Fruit fly (Drosophila melanogaster) whole organism, prepupa: ENCODE results near the gene CG8833.

Experiments
- CG8632 ChIP-seq: fragments of 200-800 bp; sonication (Bioruptor generic); optimal IDR thresholded peaks from 3 replicates; lab custom pipeline; 2016; ENCODE audit warnings: missing biosample characterization, missing genetic modification characterization
- OdsH ChIP-seq: fragments of 200-800 bp; sonication (Bioruptor generic); optimal IDR thresholded peaks from 3 replicates; lab custom pipeline; 2016; ENCODE audit warnings: missing biosample characterization, missing genetic modification characterization

DNA sequence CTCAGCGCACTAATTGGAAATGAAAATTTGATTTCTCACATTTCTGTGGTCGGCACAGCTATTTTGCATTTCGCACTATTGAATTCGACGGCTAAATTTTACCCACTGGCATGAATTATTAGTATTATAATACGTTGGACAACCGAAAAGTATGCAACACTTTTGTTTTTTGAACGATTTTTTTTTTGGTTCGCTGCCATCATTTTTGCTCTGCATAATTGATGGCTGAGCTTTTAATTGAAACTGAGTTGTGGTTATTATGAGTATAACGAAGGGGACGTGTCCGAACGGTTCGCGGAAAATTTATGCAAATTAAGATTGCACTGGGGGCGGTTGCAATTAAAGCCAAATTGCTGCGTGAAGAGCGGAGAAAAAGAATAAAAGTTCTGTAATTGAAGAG lies 28.2 kb downstream of the CG8833 start:
- TF ChIP-seq CG8632 (no peak), OdsH (GFP tag; lab: Kevin White, UChicago) (no peak)
